Fruit fly (Drosophila melanogaster) whole organism, embryonic: ENCODE measurements around the gene CG31388.

ENCODE experiments used
- Antp ChIP-seq: fragments of 200-800 bp; sonication (Bioruptor generic); optimal IDR thresholded peaks from 3 replicates; lab custom pipeline; 2016; ENCODE audit warnings: missing biosample characterization, missing genetic modification characterization
- HLH54F ChIP-seq: fragments of 200-800 bp; sonication (Bioruptor generic); optimal IDR thresholded peaks from 3 replicates; lab custom pipeline; 2016; ENCODE audit warnings: missing biosample characterization, missing genetic modification characterization
- Spps ChIP-seq: fragments of 200-800 bp; sonication (Bioruptor generic); optimal IDR thresholded peaks from 2 replicates; lab custom pipeline; 2018; ENCODE audit warnings: missing biosample characterization, mild to moderate bottlenecking, missing genetic modification characterization
- Trl ChIP-seq, 3 experiments: fragments of >200 bp in 2 of 3; fragments of 200-800 bp in 1 of 3; sonication (Bioruptor generic) in 1 of 3; optimal IDR thresholded peaks; 2 replicates in 1 of 3; 3 replicates in 2 of 3; lab custom pipeline; 2016 to 2017; ENCODE audit warnings: missing biosample characterization in 1 of 3, missing genetic modification characterization in 1 of 3
- chinmo ChIP-seq: fragments of 200-800 bp; sonication (Bioruptor generic); IDR thresholded peaks from 4 replicates; pipeline ENCODE4 v1.3.6; 2022; ENCODE audit warnings: missing biosample characterization, missing genetic modification characterization; ENCODE audit not compliant: partially characterized antibody
- fd102C ChIP-seq: fragments of 200-800 bp; sonication (Bioruptor generic); optimal IDR thresholded peaks from 2 replicates; lab custom pipeline; 2018; ENCODE audit warnings: missing biosample characterization, mild to moderate bottlenecking, missing genetic modification characterization, moderate library complexity
- lilli ChIP-seq: fragments of 200-800 bp; sonication (Bioruptor generic); optimal IDR thresholded peaks from 3 replicates; lab custom pipeline; 2016; ENCODE audit warnings: missing biosample characterization, missing genetic modification characterization

- no peak for TF ChIP-seq chinmo (GFP tag; lab: Robert Waterston, UW)
- peak; percentile 80 for TF ChIP-seq Antp (GFP tag; lab: Kevin White, UChicago)
- TF ChIP-seq fd102C (GFP tag; lab: Kevin White, UChicago) = peak; percentile 91
- no peak for TF ChIP-seq Trl (optimal IDR thresholded peaks at IDR 0.05; lab: Kevin White, UChicago)
- TF ChIP-seq Trl (GFP tag; optimal IDR thresholded peaks at IDR 0.05; lab: Kevin White, UChicago) = peak; percentile 88
- peak; percentile 78 for TF ChIP-seq HLH54F (GFP tag; lab: Kevin White, UChicago)
- TF ChIP-seq lilli = peak; percentile 96
- TF ChIP-seq Spps (tag; lab: Kevin White, UChicago) = peak; percentile 96
Observed at dm6 chr3R:11226496-11226895, 11.1 kb upstream of the CG31388 start, which contains the start of gene CG17726.
